Worm (Caenorhabditis elegans) whole organism, midembryonic: ENCODE measurements around the gene F19G12.8.

Source experiments
- ref-1 ChIP-seq: fragments of 200-800 bp; sonication (Bioruptor generic); conservative IDR thresholded peaks from 2 replicates; pipeline ENCODE4 v1.3.6; 2022; ENCODE audit warnings: missing genetic modification reagents, missing genetic modification characterization, missing compliant biosample characterization
- tab-1 ChIP-seq: fragments of 200-800 bp; sonication (Bioruptor generic); IDR thresholded peaks from 2 replicates; pipeline ENCODE4 v1.3.6; 2022; ENCODE audit warnings: missing genetic modification characterization, missing compliant biosample characterization
- ztf-23 ChIP-seq: fragments of 200-800 bp; sonication (Bioruptor generic); IDR thresholded peaks from 2 replicates; pipeline ENCODE4 v1.3.6; 2022; ENCODE audit warnings: missing genetic modification reagents, missing genetic modification characterization, missing compliant biosample characterization

DNA sequence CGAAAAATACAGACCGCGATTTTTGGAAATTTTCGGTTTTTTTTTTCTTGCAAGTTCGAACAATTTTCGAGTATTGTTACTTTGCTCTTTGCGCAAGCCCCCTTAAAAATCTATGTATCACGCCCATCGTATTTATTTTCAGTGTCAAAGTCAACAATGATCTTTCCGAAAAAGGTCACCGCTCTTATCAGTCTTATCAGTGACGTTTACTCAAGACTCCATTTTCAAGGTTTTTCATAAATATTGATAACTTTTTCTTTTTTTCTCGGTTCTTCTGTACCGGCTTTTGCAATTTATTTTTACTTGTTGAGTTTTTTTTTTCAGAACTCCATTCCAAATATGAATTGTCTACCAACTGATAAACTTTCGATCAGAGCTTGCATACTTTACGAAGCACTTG is 45.4 kb upstream of the F19G12.8 start, which contains the start of gene fbxa-190:
- TF ChIP-seq ref-1 (GFP tag; lab: Robert Waterston, UW) (no peak), ztf-23 (no peak), tab-1 (GFP tag; lab: Robert Waterston, UW) (no peak)
